Fruit fly (Drosophila melanogaster): Measurements from ENCODE around the gene DopEcR.

Gene DopEcR

dm6 chr3L:4417068-4417467, 36.9 kb upstream of the DopEcR start:
- TF ChIP-seq CG10669 (GFP tag; optimal IDR thresholded peaks at IDR 0.05) (no peak), svp (GFP tag) (peak; percentile 67), Eip75B (GFP tag; optimal IDR thresholded peaks at IDR 0.05) (no peak), achi (GFP tag; optimal IDR thresholded peaks at IDR 0.05) (no peak)

- TF ChIP-seq CG34406 (GFP tag; optimal IDR thresholded peaks at IDR 0.05) (no peak), Eip78C (GFP tag) (peak; percentile 18), svp (GFP tag) (peak; percentile 98), esn (GFP tag; optimal IDR thresholded peaks at IDR 0.05) (no peak), fkh (GFP tag; optimal IDR thresholded peaks at IDR 0.05) (peak; percentile 69), CG6276 (GFP tag; optimal IDR thresholded peaks at IDR 0.05) (peak; percentile 9)
Observed at dm6 chr3L:4415326-4416274, 35.4 kb upstream of the DopEcR start.

- TF ChIP-seq Eip78C (GFP tag) (peak; percentile 39), CG16779 (tag; optimal IDR thresholded peaks at IDR 0.05) (no peak)
Observed at dm6 chr3L:4414579-4414978, 34.4 kb upstream of the DopEcR start.

dm6 chr3L:4413800-4414446, 33.7 kb upstream of the DopEcR start:
- no peak for TF ChIP-seq Eip93F (GFP tag; optimal IDR thresholded peaks at IDR 0.05)
- peak; percentile 13; the same call in 1 of the 3 replicates for TF ChIP-seq CG8119 (GFP tag; IDR thresholded peaks at IDR 0.05)
- no peak for TF ChIP-seq CG6854 (GFP tag; optimal IDR thresholded peaks at IDR 0.05)
- no peak for TF ChIP-seq OdsH (GFP tag; optimal IDR thresholded peaks at IDR 0.05)
- no peak for TF ChIP-seq ss (GFP tag; optimal IDR thresholded peaks at IDR 0.05)
- peak; percentile 31 for TF ChIP-seq CG15336 (GFP tag; IDR thresholded peaks at IDR 0.05)
- TF ChIP-seq vri (GFP tag; optimal IDR thresholded peaks at IDR 0.05) = peak; percentile 9
- peak; percentile 34; the same call in 1 of the 2 replicates for TF ChIP-seq Gug (GFP tag; IDR thresholded peaks at IDR 0.05)
- TF ChIP-seq Lpt (GFP tag; optimal IDR thresholded peaks at IDR 0.05) = peak; percentile 20
- TF ChIP-seq CG32006 (GFP tag; optimal IDR thresholded peaks at IDR 0.05) = peak; percentile 35
- no peak for TF ChIP-seq lz (GFP tag; optimal IDR thresholded peaks at IDR 0.05)
- peak; percentile 51; the same call in 2 of the 3 replicates for TF ChIP-seq CG6163 (GFP tag; IDR thresholded peaks at IDR 0.05)
- TF ChIP-seq fkh (GFP tag; optimal IDR thresholded peaks at IDR 0.05) = peak; percentile 86
- peak; percentile 25 for TF ChIP-seq net (GFP tag; optimal IDR thresholded peaks at IDR 0.05)
- TF ChIP-seq Hr4 (GFP tag; optimal IDR thresholded peaks at IDR 0.05) = peak; percentile 18

- no peak for TF ChIP-seq Ets21C (GFP tag; optimal IDR thresholded peaks at IDR 0.05)
- no peak for TF ChIP-seq Hr39 (GFP tag; optimal IDR thresholded peaks at IDR 0.05)
- no peak for TF ChIP-seq CG3919 (GFP tag; optimal IDR thresholded peaks at IDR 0.05)
- TF ChIP-seq svp (GFP tag) = no peak
- TF ChIP-seq CG1621 (tag; optimal IDR thresholded peaks at IDR 0.05) = no peak
- no peak for TF ChIP-seq CG4318 (GFP tag; optimal IDR thresholded peaks at IDR 0.05)
- peak; percentile 33; the same call in 2 of the 3 replicates for TF ChIP-seq CG8119 (GFP tag; IDR thresholded peaks at IDR 0.05)
- TF ChIP-seq CG15336 (GFP tag; IDR thresholded peaks at IDR 0.05) = peak; percentile 53
- no peak for TF ChIP-seq CG16779 (tag; optimal IDR thresholded peaks at IDR 0.05)
- no peak for TF ChIP-seq Met (GFP tag; optimal IDR thresholded peaks at IDR 0.05)
- TF ChIP-seq CG6163 (GFP tag; IDR thresholded peaks at IDR 0.05) = peak; percentile 70; the same call in 2 of the 3 replicates
- TF ChIP-seq acj6 (GFP tag; optimal IDR thresholded peaks at IDR 0.05) = no peak
- peak; percentile 51 for TF ChIP-seq Gug (GFP tag; IDR thresholded peaks at IDR 0.05)
- no peak for TF ChIP-seq achi (GFP tag; optimal IDR thresholded peaks at IDR 0.05)
- TF ChIP-seq ss (GFP tag; optimal IDR thresholded peaks at IDR 0.05) = no peak
- peak; percentile 48 for TF ChIP-seq Hr4 (GFP tag; optimal IDR thresholded peaks at IDR 0.05)
- no peak for TF ChIP-seq CG6808 (GFP tag; optimal IDR thresholded peaks at IDR 0.05)
- no peak for TF ChIP-seq fkh (GFP tag; optimal IDR thresholded peaks at IDR 0.05)
- TF ChIP-seq CG6792 (GFP tag; optimal IDR thresholded peaks at IDR 0.05) = no peak
- TF ChIP-seq pdm3 (GFP tag; optimal IDR thresholded peaks at IDR 0.05) = no peak
- TF ChIP-seq dsx (GFP tag; optimal IDR thresholded peaks at IDR 0.05; ENCODE audit: poor library complexity, severe bottlenecking) = no peak
- TF ChIP-seq eg (GFP tag; IDR thresholded peaks at IDR 0.05) = peak; percentile 79
- TF ChIP-seq OdsH (GFP tag; optimal IDR thresholded peaks at IDR 0.05) = no peak
- TF ChIP-seq vri (GFP tag; optimal IDR thresholded peaks at IDR 0.05) = no peak
- no peak for TF ChIP-seq cyc (GFP tag; optimal IDR thresholded peaks at IDR 0.05)
- TF ChIP-seq Sox15 (GFP tag; optimal IDR thresholded peaks at IDR 0.05) = no peak
- TF ChIP-seq CG11902 (GFP tag; optimal IDR thresholded peaks at IDR 0.05) = no peak
- TF ChIP-seq lz (GFP tag; optimal IDR thresholded peaks at IDR 0.05) = no peak
- TF ChIP-seq esn (GFP tag; optimal IDR thresholded peaks at IDR 0.05) = no peak
Observed at dm6 chr3L:4412974-4413373, 32.8 kb upstream of the DopEcR start.

Measured in whole organism, prepupa.